Worm (Caenorhabditis elegans) whole organism, midembryonic: ENCODE data around the gene golg-2.

ENCODE experiments used
- cog-1 ChIP-seq: sonication (generic microtip); optimal IDR thresholded peaks from 2 replicates; lab custom pipeline; 2016; ENCODE audit warnings: missing genetic modification characterization, missing compliant biosample characterization
- flt-1 ChIP-seq: fragments of 200-800 bp; sonication (Bioruptor generic); IDR thresholded peaks from 2 replicates; pipeline ENCODE4 v1.3.6; 2022; ENCODE audit warnings: missing genetic modification characterization, missing compliant biosample characterization
- klf-2 ChIP-seq: fragments of 200-800 bp; sonication (Bioruptor generic); conservative IDR thresholded peaks from 2 replicates; pipeline ENCODE4 v1.3.6; 2022; ENCODE audit warnings: missing genetic modification reagents, missing genetic modification characterization, missing compliant biosample characterization
- med-1 ChIP-seq: sonication (generic microtip); optimal IDR thresholded peaks from 2 replicates; lab custom pipeline; 2017; ENCODE audit warnings: missing genetic modification characterization, mild to moderate bottlenecking, missing compliant biosample characterization, antibody characterized with exemption, missing genetic modification reagents; ENCODE audit not compliant: insufficient read depth
- tab-1 ChIP-seq: fragments of 200-800 bp; sonication (Bioruptor generic); IDR thresholded peaks from 2 replicates; pipeline ENCODE4 v1.3.6; 2022; ENCODE audit warnings: missing genetic modification characterization, missing compliant biosample characterization
- ztf-23 ChIP-seq: fragments of 200-800 bp; sonication (Bioruptor generic); IDR thresholded peaks from 2 replicates; pipeline ENCODE4 v1.3.6; 2022; ENCODE audit warnings: missing genetic modification reagents, missing genetic modification characterization, missing compliant biosample characterization
- ztf-29 ChIP-seq: fragments of 200-800 bp; sonication (Bioruptor generic); IDR thresholded peaks from 2 replicates; pipeline ENCODE4 v1.3.6; 2022; ENCODE audit warnings: missing genetic modification reagents, missing genetic modification characterization, missing compliant biosample characterization

DNA sequence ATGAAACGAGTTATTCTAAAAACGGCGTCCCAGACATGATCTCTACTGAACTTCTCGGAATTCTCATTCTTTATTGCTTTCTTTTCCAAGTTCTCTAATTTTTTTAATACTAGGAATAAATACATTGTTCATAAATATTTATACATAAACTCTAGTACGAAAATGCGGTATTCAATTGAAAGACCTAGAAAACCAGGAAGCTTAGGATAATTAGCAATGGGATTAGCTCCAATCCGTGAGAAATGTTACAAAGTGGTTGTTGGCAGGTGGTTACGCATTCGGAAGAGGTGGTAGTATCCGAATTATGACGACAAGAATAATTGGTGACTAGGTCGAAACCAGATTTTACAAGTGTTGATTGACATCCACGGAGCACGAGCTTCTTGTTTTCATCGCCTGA is 27.1 kb upstream of the golg-2 start:
- no peak for TF ChIP-seq flt-1 (GFP tag; lab: Robert Waterston, UW)
- TF ChIP-seq med-1 (GFP tag; lab: Kevin White, UChicago), result no peak
- TF ChIP-seq tab-1 (GFP tag; lab: Robert Waterston, UW), result no peak
- TF ChIP-seq cog-1 (tag; lab: Kevin White, UChicago), result no peak
- TF ChIP-seq klf-2 (GFP tag; lab: Robert Waterston, UW), result no peak
- no peak for TF ChIP-seq ztf-23 (GFP tag; lab: Robert Waterston, UW)
- no peak for TF ChIP-seq ztf-29 (GFP tag; lab: Robert Waterston, UW)
